Worm (Caenorhabditis elegans) whole organism, L4 larva: ENCODE data around the gene T08D10.4.

Experiments
- ceh-82 ChIP-seq: sonication (generic microtip); optimal IDR thresholded peaks from 2 replicates; lab custom pipeline; 2017; ENCODE audit warnings: missing biosample characterization, missing genetic modification characterization
- jun-1 ChIP-seq: fragments of 150-350 bp; optimal IDR thresholded peaks from 2 replicates; lab custom pipeline; 2014; ENCODE audit warnings: missing biosample characterization, missing genetic modification reagents, missing genetic modification characterization
- lir-3 ChIP-seq: sonication (generic microtip); optimal IDR thresholded peaks from 2 replicates; lab custom pipeline; 2016; ENCODE audit warnings: mild to moderate bottlenecking, missing genetic modification characterization, missing compliant biosample characterization
- nhr-77 ChIP-seq: fragments of 150-350 bp; optimal IDR thresholded peaks from 2 replicates; lab custom pipeline; 2014; ENCODE audit warnings: missing biosample characterization, missing genetic modification characterization
- skn-1 ChIP-seq: fragments of 150-350 bp; optimal IDR thresholded peaks from 2 replicates; lab custom pipeline; 2014; ENCODE audit warnings: missing biosample characterization, missing genetic modification characterization
- spr-1 ChIP-seq: sonication (generic microtip); optimal IDR thresholded peaks from 2 replicates; lab custom pipeline; 2016; ENCODE audit warnings: mild to moderate bottlenecking, missing genetic modification characterization, missing compliant biosample characterization
- zag-1 ChIP-seq: fragments of 150-350 bp; optimal IDR thresholded peaks from 2 replicates; lab custom pipeline; 2014; ENCODE audit warnings: missing biosample characterization, missing genetic modification characterization
- zip-11 ChIP-seq: fragments of 200-800 bp; sonication (Bioruptor generic); IDR thresholded peaks from 2 replicates; pipeline ENCODE4 v1.3.6; 2022; ENCODE audit warnings: missing genetic modification characterization, missing compliant biosample characterization

DNA sequence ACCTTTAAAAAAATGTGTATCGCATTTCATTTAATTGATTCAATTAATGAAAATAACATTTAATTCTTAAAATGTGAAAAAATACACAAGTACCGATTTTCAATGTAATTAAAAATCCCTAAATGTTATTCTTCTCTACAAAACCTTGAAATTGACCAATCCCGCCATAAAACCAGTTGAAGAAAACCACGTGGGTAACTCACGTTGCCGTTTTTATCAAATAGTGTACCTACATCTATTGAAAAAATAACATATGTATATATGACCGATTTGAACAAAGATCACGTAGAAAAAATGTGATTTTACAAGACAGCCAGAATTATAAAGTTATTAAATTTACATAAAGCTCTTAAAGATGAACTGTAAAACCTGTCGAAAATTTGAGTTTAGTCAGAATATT, 12.0 kb upstream of the T08D10.4 start:
- TF ChIP-seq skn-1 (tag; lab: Kevin White, UChicago) (no peak), nhr-77 (tag; lab: Kevin White, UChicago) (no peak), zip-11 (no peak), lir-3 (tag; lab: Kevin White, UChicago) (no peak), spr-1 (tag; lab: Kevin White, UChicago) (no peak), ceh-82 (tag; lab: Kevin White, UChicago) (no peak), jun-1 (no peak), zag-1 (no peak)
